Worm (Caenorhabditis elegans) whole organism, young adult: ENCODE results near the gene F53F8.5.
A peak's percentile ranks its signal among the peaks of the same experiment; 100 is the strongest.

Experiments
- F22D6.2 ChIP-seq: sonication (generic microtip); optimal IDR thresholded peaks from 2 replicates; lab custom pipeline; 2016; ENCODE audit warnings: mild to moderate bottlenecking, missing genetic modification characterization, missing compliant biosample characterization
- F23B12.7 ChIP-seq: sonication (generic microtip); optimal IDR thresholded peaks from 2 replicates; lab custom pipeline; 2017; ENCODE audit warnings: missing genetic modification characterization, mild to moderate bottlenecking, missing compliant biosample characterization, antibody characterized with exemption, moderate library complexity; ENCODE audit not compliant: insufficient read depth
- F49E8.2 ChIP-seq: sonication (generic microtip); optimal IDR thresholded peaks from 3 replicates; lab custom pipeline; 2017; ENCODE audit warnings: missing genetic modification characterization, mild to moderate bottlenecking, missing compliant biosample characterization, antibody characterized with exemption, moderate library complexity; ENCODE audit not compliant: insufficient read depth
- F57A8.1 ChIP-seq: fragments of 200-800 bp; sonication (Bioruptor generic); optimal IDR thresholded peaks from 2 replicates; lab custom pipeline; 2018; ENCODE audit warnings: mild to moderate bottlenecking, missing genetic modification characterization, moderate library complexity, missing compliant biosample characterization
- ZK185.1 ChIP-seq: sonication (generic microtip); optimal IDR thresholded peaks from 2 replicates; lab custom pipeline; 2016; ENCODE audit warnings: mild to moderate bottlenecking, missing genetic modification characterization, missing compliant biosample characterization; ENCODE audit not compliant: poor library complexity, severe bottlenecking
- aptf-2 ChIP-seq: fragments of 200-800 bp; sonication (Bioruptor generic); conservative IDR thresholded peaks from 2 replicates; pipeline ENCODE4 v1.3.6; 2022; ENCODE audit warnings: missing genetic modification reagents, missing genetic modification characterization, missing compliant biosample characterization
- atf-7 ChIP-seq: sonication (generic microtip); optimal IDR thresholded peaks from 2 replicates; lab custom pipeline; 2017; ENCODE audit warnings: mild to moderate bottlenecking, missing genetic modification characterization, missing compliant biosample characterization
- cebp-1 ChIP-seq, 2 experiments: fragments of 200-800 bp in 1 of 2; sonication (Bioruptor generic) in 1 of 2; sonication (generic microtip) in 1 of 2; IDR thresholded peaks in 1 of 2; optimal IDR thresholded peaks in 1 of 2; 2 replicates each; pipeline versions ENCODE4 v1.3.6 to Lab custom; 2017 to 2022; ENCODE audit warnings: missing compliant biosample characterization in 2 of 2, missing genetic modification characterization in 2 of 2, mild to moderate bottlenecking in 1 of 2, missing genetic modification reagents in 1 of 2, moderate library complexity in 1 of 2
- ceh-100 ChIP-seq: fragments of 200-800 bp; sonication (Bioruptor generic); IDR thresholded peaks from 2 replicates; pipeline ENCODE4 v1.3.6; 2022; ENCODE audit warnings: missing genetic modification reagents, missing genetic modification characterization, missing compliant biosample characterization
- ceh-27 ChIP-seq: fragments of 200-800 bp; sonication (Bioruptor generic); optimal IDR thresholded peaks from 2 replicates; lab custom pipeline; 2018; ENCODE audit warnings: mild to moderate bottlenecking, missing genetic modification characterization, moderate library complexity, missing compliant biosample characterization
- ceh-91 ChIP-seq: fragments of 200-800 bp; sonication (Bioruptor generic); IDR thresholded peaks from 2 replicates; pipeline ENCODE4 v1.3.6; 2022; ENCODE audit warnings: missing genetic modification reagents, missing genetic modification characterization, missing compliant biosample characterization
- chd-7 ChIP-seq: sonication (generic microtip); optimal IDR thresholded peaks from 2 replicates; lab custom pipeline; 2016; ENCODE audit warnings: mild to moderate bottlenecking, missing genetic modification characterization, moderate library complexity, missing compliant biosample characterization
- die-1 ChIP-seq: sonication (generic microtip); optimal IDR thresholded peaks from 2 replicates; lab custom pipeline; 2016; ENCODE audit warnings: missing genotype, mild to moderate bottlenecking, missing genetic modification characterization, missing compliant biosample characterization
- dox-1 ChIP-seq: fragments of 200-800 bp; sonication (Bioruptor generic); IDR thresholded peaks from 2 replicates; pipeline ENCODE4 v1.3.6; 2022; ENCODE audit warnings: missing genetic modification reagents, missing genetic modification characterization, missing compliant biosample characterization
- dpff-1 ChIP-seq: sonication (generic microtip); optimal IDR thresholded peaks from 2 replicates; lab custom pipeline; 2017; ENCODE audit warnings: mild to moderate bottlenecking, missing genetic modification characterization, missing compliant biosample characterization
- efl-1 ChIP-seq: fragments of 150-350 bp; optimal IDR thresholded peaks from 2 replicates; lab custom pipeline; 2014; ENCODE audit warnings: missing biosample characterization, missing genetic modification reagents, missing genetic modification characterization
- egrh-3 ChIP-seq: fragments of 200-800 bp; sonication (Bioruptor generic); IDR thresholded peaks from 2 replicates; pipeline ENCODE4 v1.3.6; 2022; ENCODE audit warnings: missing genetic modification reagents, missing genetic modification characterization, missing compliant biosample characterization
- let-526 ChIP-seq: fragments of 200-800 bp; sonication (Bioruptor generic); IDR thresholded peaks from 2 replicates; pipeline ENCODE4 v1.3.6; 2022; ENCODE audit warnings: missing genetic modification reagents, missing genetic modification characterization, missing compliant biosample characterization
- let-607 ChIP-seq, 2 experiments: fragments of 200-800 bp in 1 of 2; sonication (Bioruptor generic) in 1 of 2; sonication (generic microtip) in 1 of 2; optimal IDR thresholded peaks; 2 replicates each; lab custom pipeline; 2016 to 2018; ENCODE audit warnings: mild to moderate bottlenecking in 2 of 2, missing compliant biosample characterization in 2 of 2, missing genetic modification characterization in 2 of 2, moderate library complexity in 2 of 2, missing genotype in 1 of 2
- lin-26 ChIP-seq: fragments of 200-800 bp; sonication (Bioruptor generic); IDR thresholded peaks from 2 replicates; pipeline ENCODE4 v1.3.6; 2022; ENCODE audit warnings: missing genetic modification reagents, missing genetic modification characterization, missing compliant biosample characterization
- lin-40 ChIP-seq: sonication (generic microtip); optimal IDR thresholded peaks from 2 replicates; lab custom pipeline; 2016; ENCODE audit warnings: missing genetic modification characterization, mild to moderate bottlenecking, missing compliant biosample characterization, missing genotype, missing genetic modification reagents
- lin-54 ChIP-seq: fragments of 200-800 bp; sonication (Bioruptor generic); optimal IDR thresholded peaks from 2 replicates; lab custom pipeline; 2018; ENCODE audit warnings: mild to moderate bottlenecking, missing genetic modification characterization, missing compliant biosample characterization
- lir-1 ChIP-seq: fragments of 200-800 bp; sonication (Bioruptor generic); conservative IDR thresholded peaks from 2 replicates; pipeline ENCODE4 v1.3.6; 2022; ENCODE audit warnings: missing genetic modification reagents, missing genetic modification characterization, missing compliant biosample characterization
- mcd-1 ChIP-seq: fragments of 200-800 bp; sonication (Bioruptor generic); IDR thresholded peaks from 2 replicates; pipeline ENCODE4 v1.3.6; 2022; ENCODE audit warnings: missing genetic modification reagents, missing genetic modification characterization, missing compliant biosample characterization
- mel-28 ChIP-seq: sonication (generic microtip); optimal IDR thresholded peaks from 2 replicates; lab custom pipeline; 2016; ENCODE audit warnings: borderline replicate concordance, mild to moderate bottlenecking, missing genetic modification characterization, missing compliant biosample characterization
- mes-4 ChIP-seq: sonication (generic microtip); optimal IDR thresholded peaks from 2 replicates; lab custom pipeline; 2016; ENCODE audit warnings: missing genotype, missing genetic modification characterization, missing compliant biosample characterization
- mxl-1 ChIP-seq: sonication (generic microtip); optimal IDR thresholded peaks from 2 replicates; lab custom pipeline; 2016; ENCODE audit warnings: missing genetic modification characterization, missing compliant biosample characterization
- nfya-2 ChIP-seq: fragments of 200-800 bp; sonication (Bioruptor generic); IDR thresholded peaks from 2 replicates; pipeline ENCODE4 v1.3.6; 2022; ENCODE audit warnings: missing genetic modification reagents, missing genetic modification characterization, missing compliant biosample characterization
- nhr-90 ChIP-seq: sonication (generic microtip); optimal IDR thresholded peaks from 2 replicates; lab custom pipeline; 2016; ENCODE audit warnings: missing genotype, mild to moderate bottlenecking, missing genetic modification characterization, missing compliant biosample characterization
- rcor-1 ChIP-seq: fragments of 200-800 bp; sonication (Bioruptor generic); IDR thresholded peaks from 2 replicates; pipeline ENCODE4 v1.3.6; 2022; ENCODE audit warnings: missing genetic modification reagents, missing genetic modification characterization, missing compliant biosample characterization
- repo-1 ChIP-seq: sonication (generic microtip); optimal IDR thresholded peaks from 2 replicates; lab custom pipeline; 2017; ENCODE audit warnings: mild to moderate bottlenecking, missing genetic modification characterization, missing compliant biosample characterization
- sdz-38 ChIP-seq: sonication (generic microtip); optimal IDR thresholded peaks from 2 replicates; lab custom pipeline; 2016; ENCODE audit warnings: missing genotype, missing genetic modification characterization, missing compliant biosample characterization
- tbp1 ChIP-seq: fragments of 200-800 bp; sonication (Bioruptor generic); optimal IDR thresholded peaks from 2 replicates; lab custom pipeline; 2018; ENCODE audit warnings: mild to moderate bottlenecking, missing genetic modification characterization, missing compliant biosample characterization
- tlf-1 ChIP-seq: fragments of 200-800 bp; sonication (Bioruptor generic); optimal IDR thresholded peaks from 2 replicates; lab custom pipeline; 2018; ENCODE audit warnings: mild to moderate bottlenecking, missing genetic modification characterization, missing compliant biosample characterization
- unc-62 ChIP-seq: fragments of 150-350 bp; optimal IDR thresholded peaks from 2 replicates; lab custom pipeline; 2014; ENCODE audit warnings: missing biosample characterization, missing genetic modification reagents, missing genetic modification characterization
- zfh-2 ChIP-seq: fragments of 200-800 bp; sonication (Bioruptor generic); conservative IDR thresholded peaks from 2 replicates; pipeline ENCODE4 v1.3.6; 2022; ENCODE audit warnings: missing genetic modification reagents, missing genetic modification characterization, missing compliant biosample characterization
- zim-3 ChIP-seq: sonication (generic microtip); optimal IDR thresholded peaks from 2 replicates; lab custom pipeline; 2017; ENCODE audit warnings: mild to moderate bottlenecking, missing genetic modification characterization, moderate library complexity, missing compliant biosample characterization
- ztf-26 ChIP-seq: sonication (generic microtip); optimal IDR thresholded peaks from 2 replicates; lab custom pipeline; 2017; ENCODE audit warnings: missing genetic modification characterization, missing compliant biosample characterization
- ztf-28 ChIP-seq: fragments of 200-800 bp; sonication (Bioruptor generic); IDR thresholded peaks from 2 replicates; pipeline ENCODE4 v1.3.6; 2022; ENCODE audit warnings: missing genetic modification reagents, missing genetic modification characterization, missing compliant biosample characterization

The F53F8.5 gene

DNA sequence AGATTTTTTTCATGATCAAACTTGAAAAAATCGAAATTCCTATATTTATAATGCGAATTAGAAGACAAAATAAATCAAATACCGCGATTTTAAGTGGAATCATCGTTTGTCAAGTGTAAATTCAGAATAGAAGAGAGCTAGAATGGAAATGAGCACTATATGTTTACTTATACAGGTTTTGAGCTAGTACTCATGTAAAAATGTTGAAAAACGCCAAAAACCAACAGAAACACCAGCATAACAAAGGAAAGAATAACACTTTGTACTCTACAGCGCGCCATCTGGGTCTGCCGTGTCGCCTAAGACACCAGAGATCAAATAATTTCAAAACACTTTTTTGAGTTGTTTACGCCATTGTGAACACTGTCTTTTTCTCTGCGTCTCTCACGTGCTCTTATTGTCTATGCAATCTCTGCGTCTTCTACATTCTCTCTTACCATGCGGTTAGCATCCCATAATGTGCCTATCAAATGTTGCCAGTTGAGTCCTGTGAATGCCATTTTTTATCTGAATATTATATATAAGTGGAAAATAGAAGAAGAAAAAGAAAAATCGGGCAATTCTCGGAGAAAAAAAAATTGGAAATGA, 25.0 kb upstream of the F53F8.5 start, which contains the start of gene ipla-3 (continued):
- no peak for TF ChIP-seq F57A8.1 (GFP tag; lab: Kevin White, UChicago)
- TF ChIP-seq ceh-27, result peak; percentile 77
- TF ChIP-seq let-607 (tag; optimal IDR thresholded peaks at IDR 0.05; lab: Kevin White, UChicago), result peak in 1 of 2 experiments; percentile 23
- TF ChIP-seq dox-1 (GFP tag; lab: Robert Waterston, UW), result peak; percentile 77
- TF ChIP-seq atf-7, result peak; percentile 64
- peak; percentile 32 for TF ChIP-seq F23B12.7 (tag; lab: Kevin White, UChicago)
- no peak for TF ChIP-seq sdz-38
- peak; percentile 32 for TF ChIP-seq efl-1 (GFP tag; lab: Kevin White, UChicago)
- TF ChIP-seq cebp-1 (GFP tag; IDR thresholded peaks at IDR 0.05; lab: Robert Waterston, UW), result peak; percentile 79
- peak; percentile 90 for TF ChIP-seq cebp-1 (tag; optimal IDR thresholded peaks at IDR 0.05; lab: Kevin White, UChicago)
- peak; percentile 30 for TF ChIP-seq repo-1
- no peak for TF ChIP-seq zim-3
- peak; percentile 12 for TF ChIP-seq nhr-90
- peak; percentile 75 for TF ChIP-seq chd-7
- no peak for TF ChIP-seq mel-28
- TF ChIP-seq ztf-26 (tag; lab: Kevin White, UChicago), result no peak
- no peak for TF ChIP-seq die-1 (tag; lab: Kevin White, UChicago)
- TF ChIP-seq lir-1 (GFP tag; lab: Robert Waterston, UW), result 0 out of 2 replicates have a peak, but pooled peaks have one; percentile 19
- peak; percentile 1 for TF ChIP-seq F22D6.2 (tag; lab: Kevin White, UChicago)
- peak; percentile 37 for TF ChIP-seq tlf-1
- peak; percentile 1 for TF ChIP-seq unc-62
- TF ChIP-seq egrh-3 (GFP tag; lab: Robert Waterston, UW), result no peak
- TF ChIP-seq mes-4 (tag; lab: Kevin White, UChicago), result no peak
- no peak for TF ChIP-seq ceh-91 (GFP tag; lab: Robert Waterston, UW)
- peak; percentile 50 for TF ChIP-seq tbp1
- TF ChIP-seq ceh-100 (GFP tag; lab: Robert Waterston, UW), result no peak
- peak; percentile 49; the same call in 1 of the 2 replicates for TF ChIP-seq mcd-1 (GFP tag; lab: Robert Waterston, UW)
- peak; percentile 51 for TF ChIP-seq lin-54 (GFP tag; lab: Kevin White, UChicago)
- peak; percentile 75 for TF ChIP-seq lin-40 (tag; lab: Kevin White, UChicago)

DNA sequence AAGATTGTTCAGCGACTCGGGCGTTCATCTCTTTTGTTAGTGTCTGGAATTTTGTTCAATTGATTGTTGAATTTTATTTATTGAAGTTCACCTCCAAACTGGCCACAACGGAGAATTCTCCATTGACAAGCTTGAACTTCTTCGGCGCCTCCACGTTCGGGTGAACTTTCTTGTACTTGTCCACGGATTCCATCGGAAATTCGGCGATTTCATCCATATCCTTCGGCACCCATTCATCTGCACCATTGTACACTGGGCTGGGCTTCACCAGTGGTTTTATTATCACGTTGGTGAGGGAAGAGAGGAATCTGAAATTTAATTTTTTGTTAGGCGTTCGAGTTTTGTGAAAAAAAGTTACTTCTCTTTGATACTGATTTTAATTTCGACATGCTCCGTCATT, 23.6 kb upstream of the F53F8.5 start:
- TF ChIP-seq rcor-1 (GFP tag; lab: Robert Waterston, UW), result no peak
- TF ChIP-seq aptf-2 (GFP tag; lab: Robert Waterston, UW), result no peak
- no peak for TF ChIP-seq ztf-28 (GFP tag; lab: Robert Waterston, UW)
- TF ChIP-seq let-526 (GFP tag; lab: Robert Waterston, UW), result no peak
- no peak for TF ChIP-seq F23B12.7 (tag; lab: Kevin White, UChicago)
- TF ChIP-seq nfya-2, result no peak
- no peak for TF ChIP-seq dpff-1 (tag; lab: Kevin White, UChicago)
- no peak for TF ChIP-seq lin-26 (GFP tag; lab: Robert Waterston, UW)
- no peak for TF ChIP-seq ZK185.1 (tag; lab: Kevin White, UChicago)
- no peak for TF ChIP-seq mxl-1 (tag; lab: Kevin White, UChicago)
- no peak for TF ChIP-seq zfh-2 (GFP tag; lab: Robert Waterston, UW)
- no peak for TF ChIP-seq F49E8.2 (tag; lab: Kevin White, UChicago)
